Fruit fly (Drosophila melanogaster) whole organism, embryonic: Measurements from ENCODE around the gene Ppcs.
A peak's percentile ranks its signal among the peaks of the same experiment; 100 is the strongest.

Experiments
- CG1024 ChIP-seq: fragments of 200-800 bp; sonication (Bioruptor generic); IDR thresholded peaks from 2 replicates; pipeline ENCODE4 v1.3.6; 2022; ENCODE audit warnings: missing biosample characterization, missing genetic modification characterization
- CG10267 ChIP-seq: fragments of 200-800 bp; sonication (Bioruptor generic); optimal IDR thresholded peaks from 2 replicates; lab custom pipeline; 2018; ENCODE audit warnings: missing biosample characterization, mild to moderate bottlenecking, missing genetic modification characterization, moderate library complexity
- CG10274 ChIP-seq: fragments of 200-800 bp; sonication (Bioruptor generic); optimal IDR thresholded peaks from 3 replicates; lab custom pipeline; 2017; ENCODE audit warnings: missing biosample characterization, mild to moderate bottlenecking, missing genetic modification characterization
- CG11723 ChIP-seq: fragments of 200-800 bp; sonication (Bioruptor generic); optimal IDR thresholded peaks from 2 replicates; lab custom pipeline; 2017; ENCODE audit warnings: missing biosample characterization, mild to moderate bottlenecking, missing genetic modification characterization
- CG13296 ChIP-seq: fragments of 200-800 bp; sonication (Bioruptor generic); optimal IDR thresholded peaks from 3 replicates; lab custom pipeline; 2018; ENCODE audit warnings: missing biosample characterization, mild to moderate bottlenecking, missing genetic modification characterization
- CG15073 ChIP-seq: fragments of 200-800 bp; sonication (Bioruptor generic); optimal IDR thresholded peaks from 2 replicates; lab custom pipeline; 2016; ENCODE audit warnings: missing biosample characterization, missing genetic modification characterization
- CG17328 ChIP-seq: fragments of 200-800 bp; sonication (Bioruptor generic); IDR thresholded peaks from 2 replicates; pipeline ENCODE4 v1.3.6; 2022; ENCODE audit warnings: missing biosample characterization, missing genetic modification characterization
- CG17361 ChIP-seq: fragments of 200-800 bp; sonication (Bioruptor generic); IDR thresholded peaks from 3 replicates; pipeline ENCODE4 v1.3.6; 2022; ENCODE audit warnings: missing biosample characterization, missing genetic modification characterization
- CG17385 ChIP-seq: fragments of 200-800 bp; sonication (Bioruptor generic); optimal IDR thresholded peaks from 3 replicates; lab custom pipeline; 2018; ENCODE audit warnings: missing biosample characterization, mild to moderate bottlenecking, missing genetic modification characterization
- CG2120 ChIP-seq: fragments of 200-800 bp; sonication (Bioruptor generic); optimal IDR thresholded peaks from 3 replicates; lab custom pipeline; 2016; ENCODE audit warnings: missing biosample characterization, missing genetic modification characterization
- CG34422 ChIP-seq: fragments of 200-800 bp; sonication (Bioruptor generic); IDR thresholded peaks from 3 replicates; pipeline ENCODE4 v1.3.6; 2022; ENCODE audit warnings: missing biosample characterization, missing genetic modification characterization
- CG4328 ChIP-seq: fragments of 200-800 bp; sonication (Bioruptor generic); optimal IDR thresholded peaks from 3 replicates; lab custom pipeline; 2017; ENCODE audit warnings: missing biosample characterization, missing genetic modification reagents, missing genetic modification characterization
- CG7372 ChIP-seq: fragments of 200-800 bp; sonication (Bioruptor generic); IDR thresholded peaks from 2 replicates; pipeline ENCODE4 v1.3.6; 2022; ENCODE audit warnings: missing biosample characterization, missing genetic modification characterization
- CG7839 ChIP-seq: fragments of 200-800 bp; sonication (Bioruptor generic); optimal IDR thresholded peaks from 3 replicates; lab custom pipeline; 2018; ENCODE audit warnings: missing biosample characterization, mild to moderate bottlenecking, missing genetic modification characterization, moderate library complexity
- CG7963 ChIP-seq: fragments of 200-800 bp; sonication (Bioruptor generic); IDR thresholded peaks from 3 replicates; pipeline ENCODE4 v1.3.6; 2022; ENCODE audit warnings: missing biosample characterization, missing genetic modification characterization; ENCODE audit not compliant: partially characterized antibody
- CG9609 ChIP-seq: fragments of 200-800 bp; sonication (Bioruptor generic); optimal IDR thresholded peaks from 3 replicates; lab custom pipeline; 2016; ENCODE audit warnings: missing biosample characterization, missing genetic modification characterization
- CkIIα-i1 ChIP-seq: fragments of 200-800 bp; sonication (Bioruptor generic); IDR thresholded peaks from 2 replicates; pipeline ENCODE4 v1.3.6; 2022; ENCODE audit warnings: missing biosample characterization, missing genetic modification characterization
- Dip3 ChIP-seq: fragments of 200-800 bp; sonication (Bioruptor generic); optimal IDR thresholded peaks from 3 replicates; lab custom pipeline; 2016; ENCODE audit warnings: missing biosample characterization, missing genetic modification characterization
- Dll ChIP-seq: fragments of 200-800 bp; sonication (Bioruptor generic); IDR thresholded peaks from 4 replicates; pipeline ENCODE4 v1.3.6; 2022; ENCODE audit warnings: missing biosample characterization, missing genetic modification characterization; ENCODE audit not compliant: partially characterized antibody
- Elba2 ChIP-seq: fragments of 200-800 bp; sonication (Bioruptor generic); optimal IDR thresholded peaks from 3 replicates; lab custom pipeline; 2016; ENCODE audit warnings: missing biosample characterization, missing genetic modification characterization
- Fer1 ChIP-seq: fragments of 200-800 bp; sonication (Bioruptor generic); optimal IDR thresholded peaks from 2 replicates; lab custom pipeline; 2017; ENCODE audit warnings: missing biosample characterization, mild to moderate bottlenecking, missing genetic modification characterization
- Fer3 ChIP-seq: fragments of 200-800 bp; sonication (Bioruptor generic); optimal IDR thresholded peaks from 2 replicates; lab custom pipeline; 2018; ENCODE audit warnings: missing biosample characterization, mild to moderate bottlenecking, missing genetic modification characterization, moderate library complexity
- Gug ChIP-seq: fragments of 200-800 bp; sonication (Bioruptor generic); IDR thresholded peaks from 4 replicates; pipeline ENCODE4 v1.3.6; 2022; ENCODE audit warnings: missing biosample characterization, missing genetic modification characterization
- HLH54F ChIP-seq: fragments of 200-800 bp; sonication (Bioruptor generic); optimal IDR thresholded peaks from 3 replicates; lab custom pipeline; 2016; ENCODE audit warnings: missing biosample characterization, missing genetic modification characterization
- Hsf ChIP-seq: fragments of 200-800 bp; sonication (Bioruptor generic); optimal IDR thresholded peaks from 3 replicates; lab custom pipeline; 2016; ENCODE audit warnings: missing biosample characterization, missing genetic modification characterization
- Lhr ChIP-seq: fragments of 200-800 bp; sonication (Bioruptor generic); optimal IDR thresholded peaks from 3 replicates; lab custom pipeline; 2017; ENCODE audit warnings: mild to moderate bottlenecking, missing biosample characterization, missing genetic modification reagents, missing genetic modification characterization
- Mad ChIP-seq: fragments of 200-800 bp; sonication (Bioruptor generic); optimal IDR thresholded peaks from 2 replicates; lab custom pipeline; 2016; ENCODE audit warnings: missing biosample characterization, missing genetic modification characterization
- Med ChIP-seq: fragments of 200-800 bp; sonication (Bioruptor generic); peaks from one replicate; lab custom pipeline; 2016; ENCODE audit warnings: missing biosample characterization, missing genetic modification characterization, mild to moderate bottlenecking, inconsistent platforms, moderate library complexity
- Mes4 ChIP-seq: fragments of 200-800 bp; sonication (Bioruptor generic); optimal IDR thresholded peaks from 2 replicates; lab custom pipeline; 2016; ENCODE audit warnings: missing biosample characterization, missing genetic modification characterization
- Myb ChIP-seq: fragments of 200-800 bp; sonication (Bioruptor generic); optimal IDR thresholded peaks from 2 replicates; lab custom pipeline; 2016; ENCODE audit warnings: missing biosample characterization, missing genetic modification characterization
- Stat92E ChIP-seq, 3 experiments: fragments of >200 bp in 2 of 3; fragments of 200-800 bp in 1 of 3; sonication (Bioruptor generic) in 1 of 3; optimal IDR thresholded peaks; 2 replicates each; lab custom pipeline; 2017 to 2019; ENCODE audit warnings: missing biosample characterization in 3 of 3, missing genetic modification characterization in 3 of 3, mild to moderate bottlenecking in 1 of 3, moderate library complexity in 1 of 3
- Xbp1 ChIP-seq: fragments of 200-800 bp; sonication (Bioruptor generic); optimal IDR thresholded peaks from 3 replicates; lab custom pipeline; 2016; ENCODE audit warnings: missing biosample characterization, mild to moderate bottlenecking, missing genetic modification characterization
- ato ChIP-seq: fragments of 200-800 bp; sonication (Bioruptor generic); IDR thresholded peaks from 2 replicates; pipeline ENCODE4 v1.3.6; 2022; ENCODE audit warnings: missing biosample characterization, missing genetic modification characterization; ENCODE audit not compliant: partially characterized antibody
- bigmax ChIP-seq: fragments of 200-800 bp; sonication (Bioruptor generic); optimal IDR thresholded peaks from 2 replicates; lab custom pipeline; 2018; ENCODE audit warnings: missing biosample characterization, mild to moderate bottlenecking, missing genetic modification characterization
- cato ChIP-seq: fragments of 200-800 bp; sonication (Bioruptor generic); optimal IDR thresholded peaks from 2 replicates; lab custom pipeline; 2016; ENCODE audit warnings: missing biosample characterization, missing genetic modification characterization, borderline replicate concordance
- chm ChIP-seq: fragments of 200-800 bp; sonication (Bioruptor generic); IDR thresholded peaks from 2 replicates; pipeline ENCODE4 v1.3.6; 2022; ENCODE audit warnings: missing biosample characterization, missing genetic modification characterization
- da ChIP-seq: fragments of 200-800 bp; sonication (Bioruptor generic); optimal IDR thresholded peaks from 2 replicates; lab custom pipeline; 2016; ENCODE audit warnings: missing biosample characterization, missing genetic modification characterization
- dmrt11E ChIP-seq: fragments of 200-800 bp; sonication (Bioruptor generic); optimal IDR thresholded peaks from 3 replicates; lab custom pipeline; 2018; ENCODE audit warnings: missing biosample characterization, mild to moderate bottlenecking, missing genetic modification characterization, moderate library complexity
- exex ChIP-seq: fragments of 200-800 bp; sonication (Bioruptor generic); optimal IDR thresholded peaks from 4 replicates; lab custom pipeline; 2018; ENCODE audit warnings: missing biosample characterization, mild to moderate bottlenecking, missing genetic modification characterization, moderate library complexity
- gfzf ChIP-seq: fragments of 200-800 bp; sonication (Bioruptor generic); optimal IDR thresholded peaks from 2 replicates; lab custom pipeline; 2016; ENCODE audit warnings: missing biosample characterization, mild to moderate bottlenecking, missing genetic modification characterization, moderate library complexity
- ken ChIP-seq: fragments of 200-800 bp; sonication (Bioruptor generic); IDR thresholded peaks from 3 replicates; pipeline ENCODE4 v1.3.6; 2022; ENCODE audit warnings: missing biosample characterization, missing genetic modification characterization
- klu ChIP-seq: fragments of 200-800 bp; sonication (Bioruptor generic); IDR thresholded peaks from 2 replicates; pipeline ENCODE4 v1.3.6; 2022; ENCODE audit warnings: missing biosample characterization, missing genetic modification characterization
- lab ChIP-seq: fragments of 200-800 bp; sonication (Bioruptor generic); optimal IDR thresholded peaks from 3 replicates; lab custom pipeline; 2017; ENCODE audit warnings: missing biosample characterization, missing genetic modification characterization, mild to moderate bottlenecking, moderate library complexity, missing genetic modification reagents
- nerfin-1 ChIP-seq: fragments of 200-800 bp; sonication (Bioruptor generic); optimal IDR thresholded peaks from 3 replicates; lab custom pipeline; 2019; ENCODE audit warnings: missing biosample characterization, mild to moderate bottlenecking, missing genetic modification characterization, moderate library complexity
- nom ChIP-seq: fragments of 200-800 bp; sonication (Bioruptor generic); optimal IDR thresholded peaks from 2 replicates; lab custom pipeline; 2017; ENCODE audit warnings: missing biosample characterization, missing genetic modification characterization, mild to moderate bottlenecking, moderate library complexity, missing genetic modification reagents
- odd ChIP-seq: fragments of 200-800 bp; sonication (Bioruptor generic); optimal IDR thresholded peaks from 2 replicates; lab custom pipeline; 2017; ENCODE audit warnings: missing biosample characterization, mild to moderate bottlenecking, missing genetic modification characterization
- ro ChIP-seq: fragments of 200-800 bp; sonication (Bioruptor generic); IDR thresholded peaks from 2 replicates; pipeline ENCODE4 v1.3.6; 2022; ENCODE audit warnings: missing biosample characterization, missing genetic modification characterization
- sens ChIP-seq: fragments of 200-800 bp; sonication (Bioruptor generic); peaks from one replicate; lab custom pipeline; 2016; ENCODE audit warnings: missing biosample characterization, missing genetic modification characterization
- sens-2 ChIP-seq: fragments of 200-800 bp; sonication (Bioruptor generic); IDR thresholded peaks from 2 replicates; pipeline ENCODE4 v1.3.6; 2022; ENCODE audit warnings: missing biosample characterization, missing genetic modification characterization
- shn ChIP-seq: fragments of 200-800 bp; sonication (Bioruptor generic); optimal IDR thresholded peaks from 3 replicates; lab custom pipeline; 2016; ENCODE audit warnings: missing biosample characterization, missing genetic modification characterization
- ssp ChIP-seq: fragments of 200-800 bp; sonication (Bioruptor generic); IDR thresholded peaks from 2 replicates; pipeline ENCODE4 v1.3.6; 2022; ENCODE audit warnings: missing biosample characterization, missing genetic modification characterization
- unpg ChIP-seq: fragments of 200-800 bp; sonication (Bioruptor generic); optimal IDR thresholded peaks from 3 replicates; lab custom pipeline; 2018; ENCODE audit warnings: missing biosample characterization, mild to moderate bottlenecking, missing genetic modification characterization, moderate library complexity
- zen2 ChIP-seq: fragments of 200-800 bp; sonication (Bioruptor generic); IDR thresholded peaks from 3 replicates; pipeline ENCODE4 v1.3.6; 2022; ENCODE audit warnings: missing biosample characterization, missing genetic modification characterization; ENCODE audit not compliant: partially characterized antibody

Gene Ppcs

dm6 chr3R:19182848-19183247 lies 35.1 kb upstream of the Ppcs start (continued):
- TF ChIP-seq CkIIα-i1 (no peak), klu (no peak), da (GFP tag; lab: Kevin White, UChicago) (no peak), CG10274 (no peak), CG17328 (no peak), bigmax (GFP tag; lab: Kevin White, UChicago) (no peak), CG13296 (no peak), exex (no peak), ken (peak; percentile 60; the same call in 1 of the 3 replicates), lab (GFP tag; lab: Kevin White, UChicago) (peak; percentile 35), odd (GFP tag; lab: Kevin White, UChicago) (no peak), Stat92E (GFP tag; optimal IDR thresholded peaks at IDR 0.05; lab: Kevin White, UChicago) (no peak), CG9609 (no peak), Elba2 (GFP tag; lab: Kevin White, UChicago) (no peak), chm (GFP tag; lab: Robert Waterston, UW) (no peak; the same call in 1 of the 2 replicates), dmrt11E (no peak), ro (no peak), CG34422 (no peak), cato (GFP tag; lab: Kevin White, UChicago) (no peak), CG11723 (GFP tag; lab: Kevin White, UChicago) (no peak), HLH54F (GFP tag; lab: Kevin White, UChicago) (no peak), sens-2 (GFP tag; lab: Robert Waterston, UW) (no peak), Myb (no peak), CG17385 (GFP tag; lab: Kevin White, UChicago) (no peak), CG15073 (GFP tag; lab: Kevin White, UChicago) (no peak), CG7963 (GFP tag; lab: Robert Waterston, UW) (no peak), Dll (GFP tag; lab: Robert Waterston, UW) (no peak), CG7372 (no peak), Xbp1 (GFP tag; lab: Kevin White, UChicago) (no peak), gfzf (GFP tag; lab: Kevin White, UChicago) (no peak), ato (GFP tag; lab: Robert Waterston, UW) (no peak), Dip3 (GFP tag; lab: Kevin White, UChicago) (no peak), Gug (no peak), Mes4 (GFP tag; lab: Kevin White, UChicago) (no peak), unpg (GFP tag; lab: Kevin White, UChicago) (peak; percentile 8), shn (GFP tag; lab: Kevin White, UChicago) (no peak), CG1024 (peak; percentile 44; the same call in 1 of the 2 replicates), Fer1 (GFP tag; lab: Kevin White, UChicago) (no peak), nerfin-1 (tag; lab: Kevin White, UChicago) (peak; percentile 17), Lhr (GFP tag; lab: Kevin White, UChicago) (peak; percentile 36)

- peak; percentile 35; the same call in 1 of the 3 replicates for TF ChIP-seq CG17361 (GFP tag; lab: Robert Waterston, UW)
- TF ChIP-seq CG7839 = peak; percentile 46
- peak; percentile 12 for TF ChIP-seq CG2120 (GFP tag; lab: Kevin White, UChicago)
- TF ChIP-seq ssp (GFP tag; lab: Robert Waterston, UW) = no peak
- peak; percentile 8 for TF ChIP-seq Hsf
- peak; percentile 42 for TF ChIP-seq nom (GFP tag; lab: Kevin White, UChicago)
- TF ChIP-seq Med (GFP tag; lab: Kevin White, UChicago) = peak; percentile 63
- no peak for TF ChIP-seq ato (GFP tag; lab: Robert Waterston, UW)
- no peak for TF ChIP-seq CG10267 (tag; lab: Kevin White, UChicago)
- no peak for TF ChIP-seq CG4328 (GFP tag; lab: Kevin White, UChicago)
- peak; percentile 7 for TF ChIP-seq Fer3 (tag; lab: Kevin White, UChicago)
- peak; percentile 8 for TF ChIP-seq Mad
- TF ChIP-seq zen2 (GFP tag; lab: Robert Waterston, UW) = no peak
- peak; percentile 81 for TF ChIP-seq sens (GFP tag; lab: Kevin White, UChicago)
Measured at dm6 chr3R:19181214-19181613, 33.5 kb upstream of the Ppcs start.
